Worm (Caenorhabditis elegans) whole organism, early embryonic: Measurements from ENCODE around the gene Y53F4B.12.

Experiments used
- B0310.2 ChIP-seq: sonication (generic microtip); optimal IDR thresholded peaks from 2 replicates; lab custom pipeline; 2016; ENCODE audit warnings: mild to moderate bottlenecking, missing genetic modification characterization, missing compliant biosample characterization
- F13C5.2 ChIP-seq: sonication (generic microtip); optimal IDR thresholded peaks from 2 replicates; lab custom pipeline; 2017; ENCODE audit warnings: mild to moderate bottlenecking, missing genetic modification characterization, inconsistent platforms, missing compliant biosample characterization
- aly-1 ChIP-seq: sonication (generic microtip); optimal IDR thresholded peaks from 2 replicates; lab custom pipeline; 2016; ENCODE audit warnings: missing genetic modification characterization, missing compliant biosample characterization
- ama-1 ChIP-seq: fragments of 150-350 bp; optimal IDR thresholded peaks from 2 replicates; lab custom pipeline; 2014
- ceh-13 ChIP-seq: fragments of 200-800 bp; sonication (Bioruptor generic); optimal IDR thresholded peaks from 2 replicates; lab custom pipeline; 2018; ENCODE audit warnings: mild to moderate bottlenecking, missing genetic modification characterization, missing compliant biosample characterization
- ceh-36 ChIP-seq: sonication (generic microtip); optimal IDR thresholded peaks from 2 replicates; lab custom pipeline; 2016; ENCODE audit warnings: missing genetic modification characterization, inconsistent platforms, missing compliant biosample characterization
- ets-7 ChIP-seq: sonication (generic microtip); optimal IDR thresholded peaks from 2 replicates; lab custom pipeline; 2016; ENCODE audit warnings: missing genotype, missing genetic modification characterization, missing compliant biosample characterization
- flt-1 ChIP-seq: fragments of 200-800 bp; sonication (Bioruptor generic); IDR thresholded peaks from 2 replicates; pipeline ENCODE4 v1.3.6; 2022; ENCODE audit warnings: missing genetic modification characterization, missing compliant biosample characterization
- hmbx-1 ChIP-seq: sonication (generic microtip); optimal IDR thresholded peaks from 2 replicates; lab custom pipeline; 2016; ENCODE audit warnings: mild to moderate bottlenecking, missing genetic modification characterization, missing compliant biosample characterization
- hmg-4 ChIP-seq: fragments of 200-800 bp; sonication (Bioruptor generic); optimal IDR thresholded peaks from 2 replicates; lab custom pipeline; 2018; ENCODE audit warnings: mild to moderate bottlenecking, missing genetic modification characterization, missing compliant biosample characterization
- hnd-1 ChIP-seq: sonication (generic microtip); optimal IDR thresholded peaks from 2 replicates; lab custom pipeline; 2016; ENCODE audit warnings: missing genetic modification characterization, missing compliant biosample characterization
- pes-1 ChIP-seq: fragments of 200-800 bp; sonication (Bioruptor generic); IDR thresholded peaks from 2 replicates; pipeline ENCODE4 v1.3.6; 2022; ENCODE audit warnings: missing genetic modification reagents, missing genetic modification characterization, missing compliant biosample characterization
- scrt-1 ChIP-seq: fragments of 200-800 bp; sonication (Bioruptor generic); IDR thresholded peaks from 2 replicates; pipeline ENCODE4 v1.3.6; 2022; ENCODE audit warnings: missing genetic modification characterization, missing compliant biosample characterization
- sea-1 ChIP-seq: fragments of 200-800 bp; sonication (Bioruptor generic); conservative IDR thresholded peaks from 2 replicates; pipeline ENCODE4 v1.3.6; 2022; ENCODE audit warnings: missing genetic modification characterization, missing compliant biosample characterization
- tbx-11 ChIP-seq: fragments of 200-800 bp; sonication (Bioruptor generic); IDR thresholded peaks from 2 replicates; pipeline ENCODE4 v1.3.6; 2022; ENCODE audit warnings: missing genetic modification characterization, missing compliant biosample characterization
- tbx-37 ChIP-seq: fragments of 200-800 bp; sonication (Bioruptor generic); conservative IDR thresholded peaks from 2 replicates; pipeline ENCODE4 v1.3.6; 2022; ENCODE audit warnings: missing genetic modification reagents, missing genetic modification characterization, missing compliant biosample characterization
- tra-4 ChIP-seq: sonication (generic microtip); optimal IDR thresholded peaks from 2 replicates; lab custom pipeline; 2017; ENCODE audit warnings: missing genetic modification characterization, missing compliant biosample characterization

Gene Y53F4B.12

DNA sequence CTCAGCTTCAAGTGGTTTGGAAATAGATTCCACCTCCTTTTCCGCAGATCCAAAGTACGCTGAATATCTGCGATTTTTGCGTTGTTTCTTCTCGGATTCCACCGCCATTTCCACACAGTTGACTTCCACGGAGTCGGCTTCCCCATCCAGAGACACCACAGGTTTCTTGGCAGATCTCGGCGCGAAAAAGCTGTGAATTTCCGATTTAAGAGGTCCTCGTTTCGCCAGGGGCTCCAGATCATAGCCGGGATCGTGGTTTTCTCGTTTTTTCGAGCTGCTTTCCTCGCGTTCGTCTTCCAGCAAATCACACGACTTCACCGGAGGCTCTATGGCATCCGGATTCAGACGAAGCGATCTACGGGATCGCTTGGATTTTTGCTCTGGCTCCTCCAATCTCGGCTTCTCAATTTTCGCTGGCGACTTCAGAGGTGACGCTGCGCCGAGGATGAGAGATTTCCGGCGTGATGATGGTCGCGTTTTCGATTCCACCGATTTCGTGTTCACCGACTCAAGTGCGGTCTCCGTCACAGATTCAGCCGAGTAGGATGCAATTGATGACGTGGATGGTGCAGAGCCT lies 10.5 kb upstream of the Y53F4B.12 start:
- TF ChIP-seq ceh-36 (tag; lab: Kevin White, UChicago) = no peak
- no peak for TF ChIP-seq ets-7 (tag; lab: Kevin White, UChicago)
- no peak for TF ChIP-seq hmg-4
- TF ChIP-seq pes-1 (GFP tag; lab: Robert Waterston, UW) = 0 out of 2 replicates have a peak, but pooled peaks have one; percentile 23

DNA sequence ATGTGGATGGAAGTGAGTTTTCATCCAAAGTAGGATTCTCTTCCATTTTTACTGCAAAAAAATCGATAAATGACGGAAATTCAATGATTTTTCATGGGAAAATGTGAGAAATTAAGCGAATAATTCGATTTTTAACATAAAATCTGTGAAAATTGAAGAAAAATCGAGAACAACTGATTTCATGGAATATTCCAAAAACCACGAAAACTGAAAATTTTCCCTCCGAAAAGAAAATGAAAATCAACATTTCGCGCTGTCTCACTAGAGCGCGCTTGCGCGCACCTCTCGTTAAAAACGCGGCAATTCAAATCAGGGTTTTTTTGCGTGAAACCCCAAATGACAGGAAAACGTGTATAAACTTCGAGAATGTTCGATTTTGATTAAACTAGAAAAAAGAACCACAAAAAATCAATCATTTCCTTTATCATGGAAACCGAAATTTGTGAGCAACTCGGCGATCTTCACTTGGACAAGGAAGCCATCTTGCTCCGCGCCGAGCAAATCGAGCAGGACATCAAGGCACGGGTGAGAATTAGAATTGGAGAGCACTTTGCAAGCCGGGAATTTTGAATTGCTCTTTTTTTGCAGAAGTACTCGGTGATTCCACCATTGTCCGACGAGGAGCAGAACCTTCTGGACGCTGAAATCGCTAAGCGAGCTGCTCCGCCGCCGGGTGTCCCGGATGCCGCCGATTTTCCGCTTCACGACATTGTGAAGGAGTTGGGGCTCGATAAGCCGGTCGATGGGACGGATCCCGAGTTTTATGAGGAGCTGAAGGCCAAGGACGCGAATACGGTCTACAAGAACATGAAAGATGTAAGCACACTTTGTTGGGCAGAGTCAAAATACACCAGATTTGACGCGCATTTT lies 8.4 kb upstream of the Y53F4B.12 start, which contains the start of the genes Y53F4B.9 and Y53F4B.11:
Gene Y53F4B.9, minus strand, starts transcription at position 51 of the 870 bp plus-strand sequence.
Gene Y53F4B.11, plus strand, starts transcription at position 383 of the 870 bp plus-strand sequence.
- TF ChIP-seq ceh-36 (tag; lab: Kevin White, UChicago) = no peak
- TF ChIP-seq sea-1 (GFP tag; lab: Robert Waterston, UW) = peak; percentile 19; the same call in 1 of the 2 replicates
- no peak for TF ChIP-seq ets-7 (tag; lab: Kevin White, UChicago)
- TF ChIP-seq ceh-13 (GFP tag; lab: Kevin White, UChicago) = no peak
- TF ChIP-seq tbx-37 (GFP tag; lab: Robert Waterston, UW) = peak; percentile 44; the same call in 1 of the 2 replicates
- peak; percentile 35 for TF ChIP-seq F13C5.2 (tag; lab: Kevin White, UChicago)

DNA sequence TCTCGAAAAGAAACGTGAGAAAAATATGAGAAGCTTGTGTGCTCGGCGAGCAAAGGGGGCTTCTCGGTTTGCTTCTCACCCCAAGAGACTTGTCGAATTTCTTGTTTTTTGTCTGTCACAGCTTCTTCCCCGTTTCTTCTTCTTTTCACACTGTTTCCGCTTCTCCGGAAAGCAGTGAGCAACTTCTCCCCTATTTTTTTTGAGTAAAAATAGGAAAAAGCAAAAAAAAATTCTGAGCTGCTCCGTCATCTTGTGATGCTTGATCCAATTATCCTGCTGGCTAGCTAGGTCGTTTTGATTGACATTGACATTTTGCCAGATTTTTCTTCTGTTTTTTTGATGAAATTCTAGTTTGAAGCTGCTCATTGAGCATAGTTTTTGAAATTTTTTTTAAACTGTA lies 4.6 kb upstream of the Y53F4B.12 start, which contains the start of gene Y53F4B.51:
Gene Y53F4B.51, minus strand, starts transcription at position 63 of the 400 bp plus-strand sequence.
- TF ChIP-seq hmbx-1 (tag; lab: Kevin White, UChicago) (no peak), F13C5.2 (tag; lab: Kevin White, UChicago) (no peak), tbx-11 (GFP tag; lab: Robert Waterston, UW) (no peak), ama-1 (lab: Kevin White, UChicago) (no peak)

DNA sequence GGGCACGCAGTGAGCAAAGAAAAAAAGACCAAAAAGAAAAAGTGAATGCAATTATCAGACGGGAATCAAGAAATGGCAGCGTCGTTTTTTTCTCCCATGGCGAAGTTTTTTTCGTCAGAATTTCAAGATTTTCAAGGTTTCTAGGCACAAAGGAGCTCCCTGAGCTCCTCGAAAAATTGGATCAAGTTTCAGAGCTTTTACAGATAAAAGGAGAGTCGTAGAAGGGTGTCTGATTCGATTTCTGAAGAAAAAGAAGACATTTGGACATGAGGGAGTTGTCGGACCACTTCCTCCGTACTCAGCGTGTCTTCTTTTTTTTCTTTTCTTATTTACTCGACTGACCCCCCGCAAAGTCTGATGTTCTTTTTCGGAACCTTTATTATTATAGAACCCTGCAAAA lies 3.4 kb upstream of the Y53F4B.12 start:
- no peak for TF ChIP-seq B0310.2
- no peak for TF ChIP-seq tra-4 (tag; lab: Kevin White, UChicago)
- no peak for TF ChIP-seq ceh-36 (tag; lab: Kevin White, UChicago)
- TF ChIP-seq flt-1 (GFP tag; lab: Robert Waterston, UW) = no peak
- TF ChIP-seq hnd-1 = no peak
- TF ChIP-seq hmbx-1 (tag; lab: Kevin White, UChicago) = no peak
- no peak for TF ChIP-seq ama-1 (lab: Kevin White, UChicago)
- no peak for TF ChIP-seq scrt-1 (GFP tag; lab: Robert Waterston, UW)
- no peak for TF ChIP-seq sea-1 (GFP tag; lab: Robert Waterston, UW)

DNA sequence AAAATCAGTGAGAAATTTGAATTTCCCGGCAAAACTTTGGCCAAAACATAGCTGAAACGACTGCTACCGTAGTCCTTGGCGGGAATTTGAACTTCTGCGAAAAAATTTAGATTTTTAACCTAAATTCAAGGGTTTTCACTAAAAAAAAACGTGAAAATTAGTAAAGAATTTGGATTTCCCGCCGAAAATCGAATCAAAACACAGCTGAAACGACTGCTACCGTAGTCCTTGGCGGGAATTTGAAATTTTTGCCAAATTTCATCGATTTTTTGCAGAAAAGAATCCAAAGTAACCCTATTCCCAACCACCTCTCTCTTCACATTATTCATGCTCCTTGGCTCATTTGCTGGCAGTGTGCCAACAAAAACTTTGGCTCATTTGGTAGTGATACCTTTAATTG lies 6.1 kb downstream of the Y53F4B.12 start:
- TF ChIP-seq hnd-1 = no peak
- TF ChIP-seq pes-1 (GFP tag; lab: Robert Waterston, UW) = no peak
- no peak for TF ChIP-seq tbx-11 (GFP tag; lab: Robert Waterston, UW)
- no peak for TF ChIP-seq ets-7 (tag; lab: Kevin White, UChicago)
- TF ChIP-seq F13C5.2 (tag; lab: Kevin White, UChicago) = no peak
- TF ChIP-seq scrt-1 (GFP tag; lab: Robert Waterston, UW) = no peak
- no peak for TF ChIP-seq B0310.2
- no peak for TF ChIP-seq flt-1 (GFP tag; lab: Robert Waterston, UW)
- TF ChIP-seq ama-1 (lab: Kevin White, UChicago) = no peak
- no peak for TF ChIP-seq ceh-13 (GFP tag; lab: Kevin White, UChicago)

DNA sequence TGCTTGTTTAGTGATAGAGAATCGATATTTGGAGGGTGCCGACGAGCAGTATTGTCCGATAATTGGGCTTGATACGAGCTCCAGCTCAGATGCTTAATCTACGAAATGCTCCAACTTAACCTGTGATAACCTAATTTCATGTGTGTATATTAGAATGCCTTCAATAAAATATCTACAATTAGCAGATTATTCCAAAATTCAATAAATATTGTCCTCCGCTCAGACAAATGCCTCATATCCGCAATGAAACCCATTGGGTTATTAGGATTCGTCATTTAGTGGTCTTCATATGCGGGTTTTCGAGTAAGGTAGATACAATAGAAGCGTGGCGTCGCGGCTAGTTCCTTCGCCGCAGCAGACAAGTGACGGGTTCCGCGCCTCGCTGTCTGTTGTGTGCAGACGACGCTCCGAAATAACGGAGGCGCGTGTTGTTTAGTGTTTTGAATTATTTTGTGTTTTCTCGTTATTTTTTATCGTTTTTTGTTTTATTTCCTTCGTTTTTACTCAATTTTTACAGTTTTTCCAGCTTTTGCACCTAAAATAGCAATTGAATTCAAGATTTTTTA lies 6.7 kb downstream of the Y53F4B.12 start, which contains the start of gene cmtr-1:
Gene cmtr-1, plus strand, starts transcription at position 516 of the 566 bp plus-strand sequence.
- no peak for TF ChIP-seq ets-7 (tag; lab: Kevin White, UChicago)
- peak; percentile 71 for TF ChIP-seq F13C5.2 (tag; lab: Kevin White, UChicago)
- no peak for TF ChIP-seq scrt-1 (GFP tag; lab: Robert Waterston, UW)
- TF ChIP-seq ama-1 (lab: Kevin White, UChicago) = peak; percentile 64
- peak; percentile 8 for TF ChIP-seq hnd-1
- peak; percentile 55; the same call in 1 of the 2 replicates for TF ChIP-seq flt-1 (GFP tag; lab: Robert Waterston, UW)
- TF ChIP-seq pes-1 (GFP tag; lab: Robert Waterston, UW) = no peak
- TF ChIP-seq tbx-11 (GFP tag; lab: Robert Waterston, UW) = no peak
- TF ChIP-seq tbx-37 (GFP tag; lab: Robert Waterston, UW) = peak; percentile 48; the same call in 1 of the 2 replicates
- TF ChIP-seq sea-1 (GFP tag; lab: Robert Waterston, UW) = 0 out of 2 replicates have a peak, but pooled peaks have one; percentile 39
- no peak for TF ChIP-seq ceh-36 (tag; lab: Kevin White, UChicago)
- TF ChIP-seq B0310.2 = peak; percentile 12
- TF ChIP-seq hmg-4 = peak; percentile 80
- TF ChIP-seq ceh-13 (GFP tag; lab: Kevin White, UChicago) = peak; percentile 16

DNA sequence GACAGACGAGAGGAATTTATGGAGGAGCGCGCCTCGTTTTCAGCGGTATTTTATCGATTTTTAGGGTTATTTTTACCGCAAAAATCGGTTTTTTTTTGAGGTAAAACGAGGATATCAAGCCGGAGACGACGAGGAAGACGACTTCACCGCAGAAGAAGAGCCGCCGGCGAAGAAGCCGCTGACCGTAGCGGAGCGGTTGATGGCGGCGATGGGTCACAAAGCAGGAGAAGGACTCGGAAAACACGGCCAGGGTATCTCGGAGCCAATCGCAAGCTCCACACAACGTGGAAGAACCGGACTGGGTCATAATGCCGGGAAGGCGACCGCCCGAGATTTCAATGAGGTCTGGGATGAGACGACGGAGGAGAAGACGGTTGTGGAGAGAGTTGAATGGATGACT lies 7.4 kb downstream of the Y53F4B.12 start:
- TF ChIP-seq B0310.2 (no peak), tbx-37 (GFP tag; lab: Robert Waterston, UW) (no peak), F13C5.2 (tag; lab: Kevin White, UChicago) (no peak), aly-1 (tag; lab: Kevin White, UChicago) (no peak), flt-1 (GFP tag; lab: Robert Waterston, UW) (no peak), ama-1 (lab: Kevin White, UChicago) (no peak), ceh-36 (tag; lab: Kevin White, UChicago) (no peak), tra-4 (tag; lab: Kevin White, UChicago) (no peak), pes-1 (GFP tag; lab: Robert Waterston, UW) (no peak), hmg-4 (no peak), tbx-11 (GFP tag; lab: Robert Waterston, UW) (no peak), hnd-1 (no peak), ceh-13 (GFP tag; lab: Kevin White, UChicago) (no peak), hmbx-1 (tag; lab: Kevin White, UChicago) (no peak), scrt-1 (GFP tag; lab: Robert Waterston, UW) (no peak)
